Worm (Caenorhabditis elegans) whole organism, L2 larva: ENCODE data around the gene rha-2.
A peak's percentile ranks its signal among the peaks of the same experiment; 100 is the strongest.

ENCODE experiments used
- R02D3.7 ChIP-seq: fragments of 150-350 bp; optimal IDR thresholded peaks from 2 replicates; lab custom pipeline; 2014; ENCODE audit warnings: missing biosample characterization, missing genetic modification characterization
- lsy-2 ChIP-seq, 2 experiments: fragments of 150-350 bp in 1 of 2; sonication (generic microtip) in 1 of 2; optimal IDR thresholded peaks; 2 replicates each; lab custom pipeline; 2014 to 2017; ENCODE audit warnings: missing biosample characterization in 2 of 2, missing genetic modification characterization in 2 of 2
- nhr-12 ChIP-seq: fragments of 150-350 bp; optimal IDR thresholded peaks from 2 replicates; lab custom pipeline; 2014; ENCODE audit warnings: missing biosample characterization, missing genetic modification characterization
- nhr-21 ChIP-seq: fragments of 150-350 bp; optimal IDR thresholded peaks from 2 replicates; lab custom pipeline; 2014; ENCODE audit warnings: missing biosample characterization, missing genetic modification characterization
- nhr-25 ChIP-seq: fragments of 150-350 bp; sonication (generic microtip); optimal IDR thresholded peaks from 3 replicates; lab custom pipeline; 2014; ENCODE audit warnings: missing biosample characterization, missing genetic modification characterization
- snpc-4 ChIP-seq: fragments of 150-350 bp; optimal IDR thresholded peaks from 2 replicates; lab custom pipeline; 2014; ENCODE audit warnings: missing biosample characterization, missing genetic modification characterization
- unc-39 ChIP-seq: fragments of 150-350 bp; optimal IDR thresholded peaks from 2 replicates; lab custom pipeline; 2014; ENCODE audit warnings: missing biosample characterization, missing genetic modification characterization
- unc-62 ChIP-seq: fragments of 150-350 bp; optimal IDR thresholded peaks from 2 replicates; lab custom pipeline; 2014; ENCODE audit warnings: missing biosample characterization, missing genetic modification reagents, missing genetic modification characterization
- ztf-4 ChIP-seq: fragments of 150-350 bp; optimal IDR thresholded peaks from 2 replicates; lab custom pipeline; 2014; ENCODE audit warnings: missing biosample characterization, missing genetic modification characterization

DNA sequence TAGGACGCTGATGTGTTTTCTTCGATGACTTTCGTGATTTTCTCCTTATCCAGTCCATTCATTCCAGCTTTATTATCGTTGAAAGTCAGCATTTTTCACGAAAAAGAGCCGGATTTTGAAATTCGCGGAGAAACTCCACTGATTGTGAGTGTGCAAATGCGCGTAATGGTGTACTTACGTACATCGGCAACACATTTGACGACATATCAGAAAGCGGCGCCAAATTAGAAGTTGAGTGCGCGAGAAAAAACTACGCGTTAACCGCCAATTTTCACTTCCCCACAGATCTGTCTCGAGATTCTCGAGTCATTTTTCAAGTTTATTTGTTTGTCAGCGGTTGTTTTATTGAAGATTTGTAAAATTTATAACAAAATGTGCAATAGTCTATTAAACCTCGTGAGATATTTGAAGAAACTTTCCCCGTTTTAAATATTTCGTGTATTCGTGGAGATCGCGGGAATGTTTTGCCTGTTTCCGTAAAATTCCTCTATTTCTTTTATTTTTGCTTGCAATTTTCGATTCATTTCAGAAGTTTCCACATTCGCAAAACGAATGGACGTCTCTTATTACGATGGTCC lies 14.1 kb upstream of the rha-2 start, which contains the start of the genes polk-1 and gpr-1:
- TF ChIP-seq R02D3.7 (tag; lab: Kevin White, UChicago) (no peak), lsy-2 (tag; optimal IDR thresholded peaks at IDR 0.05; lab: Kevin White, UChicago) (peak in 1 of 2 experiments; percentile 50), nhr-25 (no peak), ztf-4 (tag; lab: Kevin White, UChicago) (no peak), unc-39 (tag; lab: Kevin White, UChicago) (no peak), snpc-4 (no peak), nhr-12 (tag; lab: Kevin White, UChicago) (no peak), unc-62 (GFP tag; lab: Kevin White, UChicago) (no peak), nhr-21 (tag; lab: Kevin White, UChicago) (no peak)
